Fruit fly (Drosophila melanogaster) whole organism, embryonic: Measurements from ENCODE around the gene UQCR-6.4L.

ENCODE experiments used
- Bgb ChIP-seq: fragments of 200-800 bp; sonication (Bioruptor generic); IDR thresholded peaks from 2 replicates; pipeline ENCODE4 v1.3.6; 2022; ENCODE audit warnings: missing biosample characterization, missing genetic modification characterization; ENCODE audit not compliant: partially characterized antibody
- CG1024 ChIP-seq: fragments of 200-800 bp; sonication (Bioruptor generic); IDR thresholded peaks from 2 replicates; pipeline ENCODE4 v1.3.6; 2022; ENCODE audit warnings: missing biosample characterization, missing genetic modification characterization
- CG12219 ChIP-seq: fragments of 200-800 bp; sonication (Bioruptor generic); optimal IDR thresholded peaks from 3 replicates; lab custom pipeline; 2018; ENCODE audit warnings: missing biosample characterization, mild to moderate bottlenecking, missing genetic modification characterization
- CG15514 ChIP-seq: fragments of 200-800 bp; sonication (Bioruptor generic); optimal IDR thresholded peaks from 3 replicates; lab custom pipeline; 2017; ENCODE audit warnings: missing biosample characterization, missing genetic modification characterization, mild to moderate bottlenecking, moderate library complexity, missing genetic modification reagents
- CG17568 ChIP-seq: fragments of 200-800 bp; sonication (Bioruptor generic); optimal IDR thresholded peaks from 2 replicates; lab custom pipeline; 2018; ENCODE audit warnings: missing biosample characterization, mild to moderate bottlenecking, missing genetic modification characterization, moderate library complexity
- CG17802 ChIP-seq: fragments of 200-800 bp; sonication (Bioruptor generic); optimal IDR thresholded peaks from 2 replicates; lab custom pipeline; 2018; ENCODE audit warnings: missing biosample characterization, mild to moderate bottlenecking, missing genetic modification characterization, moderate library complexity
- CG2712 ChIP-seq: fragments of 200-800 bp; optimal IDR thresholded peaks from 3 replicates; lab custom pipeline; 2019; ENCODE audit warnings: missing biosample characterization, mild to moderate bottlenecking, missing genetic modification characterization, moderate library complexity
- CG3065 ChIP-seq: fragments of 200-800 bp; sonication (Bioruptor generic); optimal IDR thresholded peaks from 2 replicates; lab custom pipeline; 2016; ENCODE audit warnings: missing biosample characterization, missing genetic modification characterization
- CG3847 ChIP-seq: fragments of 200-800 bp; sonication (Bioruptor generic); IDR thresholded peaks from 2 replicates; pipeline ENCODE4 v1.3.6; 2022; ENCODE audit warnings: missing biosample characterization, missing genetic modification characterization
- CG7786 ChIP-seq: fragments of 200-800 bp; sonication (Bioruptor generic); optimal IDR thresholded peaks from 2 replicates; lab custom pipeline; 2016; ENCODE audit warnings: missing biosample characterization, missing genetic modification characterization
- CG8478 ChIP-seq: fragments of >200 bp; optimal IDR thresholded peaks from 2 replicates; lab custom pipeline; 2018
- CG9797 ChIP-seq: fragments of 200-800 bp; sonication (Bioruptor generic); optimal IDR thresholded peaks from 3 replicates; lab custom pipeline; 2018; ENCODE audit warnings: missing biosample characterization, mild to moderate bottlenecking, missing genetic modification characterization
- CG9876 ChIP-seq: fragments of 200-800 bp; sonication (Bioruptor generic); optimal IDR thresholded peaks from 2 replicates; lab custom pipeline; 2016; ENCODE audit warnings: missing biosample characterization, missing genetic modification characterization
- Dbx ChIP-seq: fragments of 200-800 bp; sonication (Bioruptor generic); IDR thresholded peaks from 3 replicates; pipeline ENCODE4 v1.3.6; 2022; ENCODE audit warnings: missing biosample characterization, missing genetic modification characterization
- Dek ChIP-seq: fragments of 200-800 bp; sonication (Bioruptor generic); optimal IDR thresholded peaks from 3 replicates; lab custom pipeline; 2019; ENCODE audit warnings: missing biosample characterization, mild to moderate bottlenecking, missing genetic modification characterization, moderate library complexity
- Dfd ChIP-seq, 2 experiments: fragments of >200 bp; optimal IDR thresholded peaks; 2 replicates each; lab custom pipeline; 2017; ENCODE audit warnings: missing biosample characterization in 2 of 2, missing genetic modification characterization in 2 of 2
- Dp ChIP-seq: fragments of 200-800 bp; sonication (Bioruptor generic); optimal IDR thresholded peaks from 2 replicates; lab custom pipeline; 2018; ENCODE audit warnings: missing biosample characterization, mild to moderate bottlenecking, missing genetic modification characterization, moderate library complexity
- ERR ChIP-seq: fragments of 200-800 bp; sonication (Bioruptor generic); optimal IDR thresholded peaks from 2 replicates; lab custom pipeline; 2016; ENCODE audit warnings: missing biosample characterization, missing genetic modification characterization
- Fer1 ChIP-seq: fragments of 200-800 bp; sonication (Bioruptor generic); optimal IDR thresholded peaks from 2 replicates; lab custom pipeline; 2017; ENCODE audit warnings: missing biosample characterization, mild to moderate bottlenecking, missing genetic modification characterization
- HLHmδ ChIP-seq: fragments of 200-800 bp; sonication (Bioruptor generic); optimal IDR thresholded peaks from 2 replicates; lab custom pipeline; 2018; ENCODE audit warnings: missing biosample characterization, mild to moderate bottlenecking, missing genetic modification characterization, moderate library complexity
- Hey ChIP-seq: fragments of 200-800 bp; sonication (Bioruptor generic); optimal IDR thresholded peaks from 3 replicates; lab custom pipeline; 2018; ENCODE audit warnings: missing biosample characterization, mild to moderate bottlenecking, missing genetic modification characterization
- Hsf ChIP-seq: fragments of 200-800 bp; sonication (Bioruptor generic); optimal IDR thresholded peaks from 3 replicates; lab custom pipeline; 2016; ENCODE audit warnings: missing biosample characterization, missing genetic modification characterization
- MESR4 ChIP-seq: fragments of 200-800 bp; sonication (Bioruptor generic); optimal IDR thresholded peaks from 2 replicates; lab custom pipeline; 2018; ENCODE audit warnings: missing biosample characterization, mild to moderate bottlenecking, missing genetic modification characterization, moderate library complexity
- NC2α ChIP-seq: fragments of 200-800 bp; sonication (Bioruptor generic); optimal IDR thresholded peaks from 2 replicates; lab custom pipeline; 2016; ENCODE audit warnings: missing biosample characterization, missing genetic modification characterization
- Oaz ChIP-seq: fragments of 200-800 bp; sonication (Bioruptor generic); IDR thresholded peaks from 2 replicates; pipeline ENCODE4 v1.3.6; 2022; ENCODE audit warnings: missing biosample characterization, missing genetic modification characterization
- Poxn ChIP-seq: fragments of 200-800 bp; sonication (Bioruptor generic); IDR thresholded peaks from 2 replicates; pipeline ENCODE4 v1.3.6; 2022; ENCODE audit warnings: missing biosample characterization, missing genetic modification characterization
- ato ChIP-seq: fragments of 200-800 bp; sonication (Bioruptor generic); IDR thresholded peaks from 2 replicates; pipeline ENCODE4 v1.3.6; 2022; ENCODE audit warnings: missing biosample characterization, missing genetic modification characterization; ENCODE audit not compliant: partially characterized antibody
- bbx ChIP-seq: fragments of 200-800 bp; sonication (Bioruptor generic); IDR thresholded peaks from 2 replicates; pipeline ENCODE4 v1.3.6; 2022; ENCODE audit warnings: missing biosample characterization, missing genetic modification characterization; ENCODE audit not compliant: partially characterized antibody
- caup ChIP-seq: fragments of 200-800 bp; sonication (Bioruptor generic); optimal IDR thresholded peaks from 3 replicates; lab custom pipeline; 2017; ENCODE audit warnings: missing biosample characterization, mild to moderate bottlenecking, missing genetic modification characterization, moderate library complexity; ENCODE audit not compliant: severe bottlenecking
- chn ChIP-seq: fragments of 200-800 bp; sonication (Bioruptor generic); optimal IDR thresholded peaks from 2 replicates; lab custom pipeline; 2016; ENCODE audit warnings: missing biosample characterization, missing genetic modification characterization
- crc ChIP-seq: fragments of 200-800 bp; sonication (Bioruptor generic); optimal IDR thresholded peaks from 2 replicates; lab custom pipeline; 2016; ENCODE audit warnings: missing biosample characterization, missing genetic modification characterization
- danr ChIP-seq: fragments of 200-800 bp; sonication (Bioruptor generic); IDR thresholded peaks from 2 replicates; pipeline ENCODE4 v1.3.6; 2022; ENCODE audit warnings: missing biosample characterization, missing genetic modification characterization
- dysf ChIP-seq: fragments of 200-800 bp; sonication (Bioruptor generic); IDR thresholded peaks from 3 replicates; pipeline ENCODE4 v1.3.6; 2022; ENCODE audit warnings: missing biosample characterization, missing genetic modification characterization
- en ChIP-seq: fragments of 200-800 bp; sonication (Bioruptor generic); optimal IDR thresholded peaks from 2 replicates; lab custom pipeline; 2016; ENCODE audit warnings: missing biosample characterization, missing genetic modification characterization
- exex ChIP-seq: fragments of 200-800 bp; sonication (Bioruptor generic); optimal IDR thresholded peaks from 4 replicates; lab custom pipeline; 2018; ENCODE audit warnings: missing biosample characterization, mild to moderate bottlenecking, missing genetic modification characterization, moderate library complexity
- fru ChIP-seq: fragments of >200 bp; optimal IDR thresholded peaks from 2 replicates; lab custom pipeline; 2017
- grau ChIP-seq: fragments of 200-800 bp; optimal IDR thresholded peaks from 3 replicates; lab custom pipeline; 2019; ENCODE audit warnings: missing biosample characterization, mild to moderate bottlenecking, missing genetic modification characterization, moderate library complexity
- hb ChIP-seq: fragments of 200-800 bp; sonication (Bioruptor generic); IDR thresholded peaks from 3 replicates; pipeline ENCODE4 v1.3.6; 2022; ENCODE audit warnings: missing biosample characterization, missing genetic modification characterization; ENCODE audit not compliant: partially characterized antibody
- jigr1 ChIP-seq: fragments of 200-800 bp; sonication (Bioruptor generic); IDR thresholded peaks from 3 replicates; pipeline ENCODE4 v1.3.6; 2022; ENCODE audit warnings: missing biosample characterization, missing genetic modification characterization
- knrl ChIP-seq: fragments of 200-800 bp; sonication (Bioruptor generic); IDR thresholded peaks from 3 replicates; pipeline ENCODE4 v1.3.6; 2022; ENCODE audit warnings: missing biosample characterization, missing genetic modification characterization; ENCODE audit not compliant: partially characterized antibody
- lmd ChIP-seq: fragments of 200-800 bp; sonication (Bioruptor generic); IDR thresholded peaks from 2 replicates; pipeline ENCODE4 v1.3.6; 2022; ENCODE audit warnings: missing biosample characterization, missing genetic modification characterization
- lov ChIP-seq, 2 experiments: fragments of 200-800 bp in 1 of 2; fragments of >200 bp in 1 of 2; sonication (Bioruptor generic) in 1 of 2; IDR thresholded peaks in 1 of 2; optimal IDR thresholded peaks in 1 of 2; 2 replicates in 1 of 2; 3 replicates in 1 of 2; pipeline versions ENCODE4 v1.3.6 to Lab custom; 2017 to 2022; ENCODE audit warnings: missing biosample characterization in 1 of 2, missing genetic modification characterization in 1 of 2
- phol ChIP-seq: fragments of 200-800 bp; sonication (Bioruptor generic); optimal IDR thresholded peaks from 3 replicates; lab custom pipeline; 2018; ENCODE audit warnings: missing biosample characterization, mild to moderate bottlenecking, missing genetic modification characterization, moderate library complexity
- pros ChIP-seq: fragments of 200-800 bp; sonication (Bioruptor generic); optimal IDR thresholded peaks from 3 replicates; lab custom pipeline; 2019; ENCODE audit warnings: missing biosample characterization, mild to moderate bottlenecking, missing genetic modification characterization, moderate library complexity
- sima ChIP-seq: fragments of 200-800 bp; sonication (Bioruptor generic); optimal IDR thresholded peaks from 2 replicates; lab custom pipeline; 2016; ENCODE audit warnings: missing biosample characterization, missing genetic modification characterization
- ttk ChIP-seq: fragments of 200-800 bp; sonication (Bioruptor generic); IDR thresholded peaks from 2 replicates; pipeline ENCODE4 v2.1.2; 2022; ENCODE audit warnings: missing biosample characterization, missing genetic modification characterization
- unpg ChIP-seq: fragments of 200-800 bp; sonication (Bioruptor generic); optimal IDR thresholded peaks from 3 replicates; lab custom pipeline; 2018; ENCODE audit warnings: missing biosample characterization, mild to moderate bottlenecking, missing genetic modification characterization, moderate library complexity
- usp ChIP-seq: fragments of >200 bp; optimal IDR thresholded peaks from 2 replicates; lab custom pipeline; 2017; ENCODE audit warnings: missing biosample characterization, missing genetic modification characterization
- wor ChIP-seq: fragments of 200-800 bp; sonication (Bioruptor generic); IDR thresholded peaks from 2 replicates; pipeline ENCODE4 v1.3.6; 2022; ENCODE audit warnings: missing biosample characterization, missing genetic modification characterization
- zen2 ChIP-seq: fragments of 200-800 bp; sonication (Bioruptor generic); IDR thresholded peaks from 3 replicates; pipeline ENCODE4 v1.3.6; 2022; ENCODE audit warnings: missing biosample characterization, missing genetic modification characterization; ENCODE audit not compliant: partially characterized antibody

Gene UQCR-6.4L

dm6 chr3L:16590860-16591259 lies 24.3 kb downstream of the UQCR-6.4L start, which contains the start of gene tra (continued):
- TF ChIP-seq unpg (GFP tag; lab: Kevin White, UChicago) (no peak), CG15514 (GFP tag; lab: Kevin White, UChicago) (peak; percentile 42), CG9797 (GFP tag; lab: Kevin White, UChicago) (peak; percentile 91), Hsf (GFP tag; lab: Kevin White, UChicago) (no peak), grau (tag; lab: Kevin White, UChicago) (no peak), ato (peak; percentile 15; the same call in 1 of the 2 replicates), sima (no peak), CG17568 (GFP tag; lab: Kevin White, UChicago) (no peak), dysf (GFP tag; lab: Robert Waterston, UW) (no peak), CG3847 (GFP tag; lab: Robert Waterston, UW) (no peak), Poxn (GFP tag; lab: Robert Waterston, UW) (no peak), HLHmδ (GFP tag; lab: Kevin White, UChicago) (peak; percentile 1), jigr1 (no peak)

dm6 chr3L:16594922-16595518 lies 28.5 kb downstream of the UQCR-6.4L start, which contains the start of the genes spd-2 and Apl:
spd-2 (minus strand) TSS chr3L:16595014.
Apl (plus strand) TSS chr3L:16595181.
- no peak for TF ChIP-seq zen2 (GFP tag; lab: Robert Waterston, UW)
- TF ChIP-seq usp (GFP tag; lab: Kevin White, UChicago): no peak
- TF ChIP-seq bbx (GFP tag; lab: Robert Waterston, UW): 0 out of 2 replicates have a peak, but pooled peaks have one; percentile 39
- no peak for TF ChIP-seq CG7786 (GFP tag; lab: Kevin White, UChicago)
- TF ChIP-seq Dfd (GFP tag; optimal IDR thresholded peaks at IDR 0.05; lab: Kevin White, UChicago): no peak
- TF ChIP-seq ERR (GFP tag; lab: Kevin White, UChicago): no peak
- TF ChIP-seq knrl (GFP tag; lab: Robert Waterston, UW): peak; percentile 59
- no peak for TF ChIP-seq crc (GFP tag; lab: Kevin White, UChicago)
- no peak for TF ChIP-seq lmd (GFP tag; lab: Robert Waterston, UW)
- no peak for TF ChIP-seq danr (GFP tag; lab: Robert Waterston, UW)
- TF ChIP-seq wor (GFP tag; lab: Robert Waterston, UW): no peak
- TF ChIP-seq lov (optimal IDR thresholded peaks at IDR 0.05; lab: Kevin White, UChicago): no peak
- TF ChIP-seq lov (GFP tag; IDR thresholded peaks at IDR 0.05; lab: Robert Waterston, UW): no peak
- TF ChIP-seq ttk (GFP tag; lab: Robert Waterston, UW): no peak
- TF ChIP-seq NC2α (GFP tag; lab: Kevin White, UChicago): no peak
- no peak for TF ChIP-seq CG1024
- TF ChIP-seq chn (GFP tag; lab: Kevin White, UChicago): no peak
- no peak for TF ChIP-seq Dek (tag; lab: Kevin White, UChicago)
- TF ChIP-seq CG17802 (tag; lab: Kevin White, UChicago): no peak
- no peak for TF ChIP-seq caup
- TF ChIP-seq MESR4 (GFP tag; lab: Kevin White, UChicago): no peak
- TF ChIP-seq Hey (tag; lab: Kevin White, UChicago): no peak
- TF ChIP-seq CG2712 (tag; lab: Kevin White, UChicago): no peak
- no peak for TF ChIP-seq en (GFP tag; lab: Kevin White, UChicago)
- no peak for TF ChIP-seq fru
- TF ChIP-seq exex (tag; lab: Kevin White, UChicago): no peak
- TF ChIP-seq phol (tag; lab: Kevin White, UChicago): peak; percentile 90
- peak; percentile 60 for TF ChIP-seq Bgb (GFP tag; lab: Robert Waterston, UW)
- TF ChIP-seq Dp (GFP tag; lab: Kevin White, UChicago): peak; percentile 82
- no peak for TF ChIP-seq Oaz
- no peak for TF ChIP-seq CG3065
- TF ChIP-seq CG12219 (GFP tag; lab: Kevin White, UChicago): no peak
- TF ChIP-seq pros (GFP tag; lab: Kevin White, UChicago): no peak
- no peak for TF ChIP-seq CG9876 (GFP tag; lab: Kevin White, UChicago)
- no peak for TF ChIP-seq Fer1 (GFP tag; lab: Kevin White, UChicago)
- no peak for TF ChIP-seq Dbx (GFP tag; lab: Robert Waterston, UW)
- TF ChIP-seq CG8478: no peak
- TF ChIP-seq hb: peak; percentile 68; the same call in 2 of the 3 replicates
